Worm (Caenorhabditis elegans) whole organism, L1 larva: ENCODE results near the gene argn-1.

ENCODE experiments used
- C16A3.4 ChIP-seq: fragments of 150-350 bp; optimal IDR thresholded peaks from 2 replicates; lab custom pipeline; 2014; ENCODE audit warnings: missing biosample characterization, missing genetic modification characterization
- C34B4.2 ChIP-seq: sonication (generic microtip); optimal IDR thresholded peaks from 2 replicates; lab custom pipeline; 2017; ENCODE audit warnings: mild to moderate bottlenecking, missing genetic modification characterization, missing compliant biosample characterization
- F16B12.6 ChIP-seq: fragments of 150-350 bp; optimal IDR thresholded peaks from 2 replicates; lab custom pipeline; 2014; ENCODE audit warnings: missing biosample characterization, missing genetic modification characterization
- Y116A8C.19 ChIP-seq: sonication (generic microtip); optimal IDR thresholded peaks from 2 replicates; lab custom pipeline; 2016; ENCODE audit warnings: missing compliant biosample characterization, missing genetic modification characterization, borderline replicate concordance
- aha-1 ChIP-seq: fragments of 150-350 bp; optimal IDR thresholded peaks from 2 replicates; lab custom pipeline; 2014; ENCODE audit warnings: missing biosample characterization, missing genetic modification characterization
- alr-1 ChIP-seq: fragments of 200-800 bp; sonication (Bioruptor generic); optimal IDR thresholded peaks from 2 replicates; lab custom pipeline; 2018; ENCODE audit warnings: borderline replicate concordance, mild to moderate bottlenecking, missing genetic modification characterization, missing compliant biosample characterization
- blmp-1 ChIP-seq: fragments of 150-350 bp; optimal IDR thresholded peaks from 2 replicates; lab custom pipeline; 2014; ENCODE audit warnings: missing biosample characterization, missing genetic modification characterization
- ceh-88 ChIP-seq: fragments of 200-800 bp; sonication (Bioruptor generic); IDR thresholded peaks from 2 replicates; pipeline ENCODE4 v1.3.6; 2022; ENCODE audit warnings: missing genetic modification characterization, missing compliant biosample characterization
- ceh-90 ChIP-seq: sonication (generic microtip); optimal IDR thresholded peaks from 2 replicates; lab custom pipeline; 2016; ENCODE audit warnings: missing genetic modification characterization, missing compliant biosample characterization
- ces-1 ChIP-seq: fragments of 150-350 bp; optimal IDR thresholded peaks from 2 replicates; lab custom pipeline; 2014; ENCODE audit warnings: missing biosample characterization, missing genetic modification reagents, missing genetic modification characterization
- dsc-1 ChIP-seq: sonication (generic microtip); optimal IDR thresholded peaks from 2 replicates; lab custom pipeline; 2016; ENCODE audit warnings: mild to moderate bottlenecking, missing genetic modification characterization, missing compliant biosample characterization
- efl-1 ChIP-seq, 4 experiments: fragments of 150-350 bp; optimal IDR thresholded peaks in 3 of 4; peaks in 1 of 4; 1 replicate in 1 of 4; 2 replicates in 3 of 4; lab custom pipeline; 2014; ENCODE audit warnings: missing biosample characterization in 2 of 4, missing genetic modification characterization in 2 of 4, missing genetic modification reagents in 2 of 4
- egl-13 ChIP-seq: sonication (generic microtip); optimal IDR thresholded peaks from 2 replicates; lab custom pipeline; 2016; ENCODE audit warnings: missing genotype, missing genetic modification reagents, missing genetic modification characterization, missing compliant biosample characterization
- elt-2 ChIP-seq: sonication (generic microtip); optimal IDR thresholded peaks from 2 replicates; lab custom pipeline; 2016; ENCODE audit warnings: missing genetic modification characterization, mild to moderate bottlenecking, inconsistent platforms, missing compliant biosample characterization, missing genetic modification reagents
- elt-3 ChIP-seq, 6 experiments: fragments of 150-350 bp in 1 of 6; sonication (generic microtip); optimal IDR thresholded peaks; 2 replicates each; lab custom pipeline; 2017 to 2018; ENCODE audit warnings: missing biosample characterization in 6 of 6, missing genetic modification characterization in 6 of 6, inconsistent platforms in 1 of 6
- grh-1 ChIP-seq: fragments of 200-800 bp; sonication (Bioruptor generic); IDR thresholded peaks from 2 replicates; pipeline ENCODE4 v1.3.6; 2022; ENCODE audit warnings: missing genetic modification reagents, missing genetic modification characterization, missing compliant biosample characterization
- hlh-4 ChIP-seq: sonication (generic microtip); optimal IDR thresholded peaks from 2 replicates; lab custom pipeline; 2016; ENCODE audit warnings: mild to moderate bottlenecking, missing genetic modification characterization, missing compliant biosample characterization
- irx-1 ChIP-seq: sonication (generic microtip); optimal IDR thresholded peaks from 2 replicates; lab custom pipeline; 2016; ENCODE audit warnings: missing genetic modification characterization, missing compliant biosample characterization
- jun-1 ChIP-seq: fragments of 150-350 bp; optimal IDR thresholded peaks from 2 replicates; lab custom pipeline; 2014; ENCODE audit warnings: missing biosample characterization, missing genetic modification reagents, missing genetic modification characterization
- lin-13 ChIP-seq: fragments of 150-350 bp; optimal IDR thresholded peaks from 2 replicates; lab custom pipeline; 2014; ENCODE audit warnings: missing biosample characterization, missing genetic modification reagents, missing genetic modification characterization
- lin-14 ChIP-seq: fragments of 200-800 bp; sonication (Bioruptor generic); optimal IDR thresholded peaks from 2 replicates; lab custom pipeline; 2018; ENCODE audit warnings: mild to moderate bottlenecking, missing genetic modification characterization, moderate library complexity, missing compliant biosample characterization
- lin-15B ChIP-seq: fragments of 150-350 bp; sonication (generic microtip); optimal IDR thresholded peaks from 3 replicates; lab custom pipeline; 2014; ENCODE audit warnings: missing biosample characterization, missing genetic modification characterization
- lin-35 ChIP-seq, 2 experiments: fragments of 150-350 bp; optimal IDR thresholded peaks; 2 replicates each; lab custom pipeline; 2014; ENCODE audit warnings: missing biosample characterization in 2 of 2, missing genetic modification characterization in 2 of 2, missing genetic modification reagents in 2 of 2
- lin-39 ChIP-seq: fragments of 150-350 bp; optimal IDR thresholded peaks from 2 replicates; lab custom pipeline; 2014; ENCODE audit warnings: missing biosample characterization, missing genetic modification reagents, missing genetic modification characterization
- lsy-2 ChIP-seq, 2 experiments: fragments of 150-350 bp; optimal IDR thresholded peaks; 2 replicates each; lab custom pipeline; 2014; ENCODE audit warnings: missing biosample characterization in 2 of 2, missing genetic modification characterization in 2 of 2
- mdl-1 ChIP-seq, 2 experiments: fragments of 150-350 bp; optimal IDR thresholded peaks; 2 replicates each; lab custom pipeline; 2014 to 2017; ENCODE audit warnings: missing biosample characterization in 2 of 2, missing genetic modification characterization in 2 of 2, inconsistent platforms in 1 of 2
- mef-2 ChIP-seq: fragments of 150-350 bp; optimal IDR thresholded peaks from 2 replicates; lab custom pipeline; 2014; ENCODE audit warnings: missing biosample characterization, missing genetic modification characterization
- nhr-11 ChIP-seq: fragments of 150-350 bp; optimal IDR thresholded peaks from 2 replicates; lab custom pipeline; 2014; ENCODE audit warnings: missing biosample characterization, missing genetic modification characterization
- nhr-12 ChIP-seq: sonication (generic microtip); optimal IDR thresholded peaks from 2 replicates; lab custom pipeline; 2017; ENCODE audit warnings: missing biosample characterization, missing genetic modification characterization
- nhr-19 ChIP-seq: fragments of 200-800 bp; sonication (Bioruptor generic); conservative IDR thresholded peaks from 2 replicates; pipeline ENCODE4 v1.3.6; 2022; ENCODE audit warnings: missing genetic modification characterization, missing compliant biosample characterization
- nhr-20 ChIP-seq: sonication (generic microtip); optimal IDR thresholded peaks from 2 replicates; lab custom pipeline; 2016; ENCODE audit warnings: mild to moderate bottlenecking, missing genetic modification characterization, missing compliant biosample characterization
- nhr-47 ChIP-seq: sonication (generic microtip); optimal IDR thresholded peaks from 2 replicates; lab custom pipeline; 2016; ENCODE audit warnings: mild to moderate bottlenecking, missing genetic modification characterization, moderate library complexity, missing compliant biosample characterization
- nhr-71 ChIP-seq: sonication (generic microtip); optimal IDR thresholded peaks from 2 replicates; lab custom pipeline; 2016; ENCODE audit warnings: mild to moderate bottlenecking, missing genetic modification characterization, moderate library complexity, missing compliant biosample characterization
- nhr-77 ChIP-seq: fragments of 150-350 bp; optimal IDR thresholded peaks from 2 replicates; lab custom pipeline; 2014; ENCODE audit warnings: missing biosample characterization, missing genetic modification characterization
- nhr-84 ChIP-seq: sonication (generic microtip); optimal IDR thresholded peaks from 2 replicates; lab custom pipeline; 2017; ENCODE audit warnings: missing biosample characterization, missing genetic modification characterization
- nhr-85 ChIP-seq: sonication (generic microtip); peaks from one replicate; lab custom pipeline; 2016; ENCODE audit warnings: missing genetic modification characterization, inconsistent platforms, missing compliant biosample characterization
- nhr-90 ChIP-seq: sonication (generic microtip); optimal IDR thresholded peaks from 2 replicates; lab custom pipeline; 2016; ENCODE audit warnings: mild to moderate bottlenecking, missing genetic modification characterization, missing compliant biosample characterization; ENCODE audit not compliant: poor library complexity
- pax-3 ChIP-seq: fragments of 200-800 bp; sonication (Bioruptor generic); optimal IDR thresholded peaks from 2 replicates; lab custom pipeline; 2018; ENCODE audit warnings: mild to moderate bottlenecking, missing genetic modification characterization, moderate library complexity, missing compliant biosample characterization
- pqm-1 ChIP-seq: sonication (generic microtip); optimal IDR thresholded peaks from 3 replicates; lab custom pipeline; 2017; ENCODE audit warnings: missing biosample characterization, missing genetic modification characterization
- rnt-1 ChIP-seq: sonication (generic microtip); optimal IDR thresholded peaks from 2 replicates; lab custom pipeline; 2016; ENCODE audit warnings: mild to moderate bottlenecking, missing genetic modification characterization, moderate library complexity, missing compliant biosample characterization
- snpc-4 ChIP-seq: fragments of 150-350 bp; optimal IDR thresholded peaks from 2 replicates; lab custom pipeline; 2014; ENCODE audit warnings: missing biosample characterization, missing genetic modification characterization
- snu-23 ChIP-seq: sonication (generic microtip); optimal IDR thresholded peaks from 2 replicates; lab custom pipeline; 2016; ENCODE audit warnings: missing genetic modification characterization, missing compliant biosample characterization
- sox-4 ChIP-seq: sonication (generic microtip); optimal IDR thresholded peaks from 2 replicates; lab custom pipeline; 2016; ENCODE audit warnings: missing genetic modification characterization, missing compliant biosample characterization
- swsn-7 ChIP-seq: sonication (generic microtip); optimal IDR thresholded peaks from 2 replicates; lab custom pipeline; 2016; ENCODE audit warnings: missing genetic modification characterization, missing compliant biosample characterization
- tbx-2 ChIP-seq: sonication (generic microtip); optimal IDR thresholded peaks from 2 replicates; lab custom pipeline; 2016; ENCODE audit warnings: missing genetic modification characterization, missing compliant biosample characterization
- unc-86 ChIP-seq: sonication (generic microtip); optimal IDR thresholded peaks from 2 replicates; lab custom pipeline; 2016; ENCODE audit warnings: missing genetic modification characterization, missing compliant biosample characterization
- zip-4 ChIP-seq: fragments of 200-800 bp; sonication (Bioruptor generic); optimal IDR thresholded peaks from 2 replicates; lab custom pipeline; 2018; ENCODE audit warnings: mild to moderate bottlenecking, missing genetic modification characterization, moderate library complexity, missing compliant biosample characterization
- ztf-11 ChIP-seq, 2 experiments: sonication (generic microtip); optimal IDR thresholded peaks; 2 replicates each; lab custom pipeline; 2016 to 2017; ENCODE audit warnings: missing genetic modification characterization in 2 of 2, missing biosample characterization in 1 of 2, missing compliant biosample characterization in 1 of 2

Gene argn-1

ce11 chrX:5628432-5628977, 1.3 kb upstream of the argn-1 start:
- TF ChIP-seq blmp-1 (peak; percentile 73), mdl-1 (tag; optimal IDR thresholded peaks at IDR 0.05; lab: Kevin White, UChicago) (peak in 1 of 2 experiments; percentile 61), nhr-84 (tag; lab: Kevin White, UChicago) (no peak), irx-1 (tag; lab: Kevin White, UChicago) (no peak), hlh-4 (tag; lab: Kevin White, UChicago) (no peak), unc-86 (tag; lab: Kevin White, UChicago) (no peak), C34B4.2 (tag; lab: Kevin White, UChicago) (no peak), C16A3.4 (no peak), lin-15B (tag; lab: Kevin White, UChicago) (no peak), nhr-20 (tag; lab: Kevin White, UChicago) (peak; percentile 76), ces-1 (no peak), tbx-2 (tag; lab: Kevin White, UChicago) (peak; percentile 20), snu-23 (GFP tag; lab: Kevin White, UChicago) (peak; percentile 25), pax-3 (tag; lab: Kevin White, UChicago) (no peak), aha-1 (tag; lab: Kevin White, UChicago) (no peak), efl-1 (optimal IDR thresholded peaks at IDR 0.05; lab: Kevin White, UChicago) (no peak), efl-1 (GFP tag; optimal IDR thresholded peaks at IDR 0.05 in 1 of 2; lab: Kevin White, UChicago) (peak in 1 of 2 experiments; percentile 76), mef-2 (tag; lab: Kevin White, UChicago) (no peak), sox-4 (tag; lab: Kevin White, UChicago) (no peak), swsn-7 (tag; lab: Kevin White, UChicago) (no peak), ceh-90 (tag; lab: Kevin White, UChicago) (no peak), nhr-11 (no peak), pqm-1 (tag; lab: Kevin White, UChicago) (no peak), lin-14 (GFP tag; lab: Kevin White, UChicago) (peak; percentile 39), zip-4 (GFP tag; lab: Kevin White, UChicago) (no peak), nhr-12 (no peak), nhr-71 (peak; percentile 60), nhr-19 (GFP tag; lab: Robert Waterston, UW) (peak; percentile 19; the same call in 1 of the 2 replicates), lsy-2 (tag; optimal IDR thresholded peaks at IDR 0.05; lab: Kevin White, UChicago) (no peak), nhr-77 (tag; lab: Kevin White, UChicago) (peak; percentile 7), grh-1 (GFP tag; lab: Robert Waterston, UW) (peak; percentile 27; the same call in 1 of the 2 replicates), nhr-90 (tag; lab: Kevin White, UChicago) (peak; percentile 27), alr-1 (tag; lab: Kevin White, UChicago) (no peak), egl-13 (no peak), jun-1 (no peak), ceh-88 (GFP tag; lab: Robert Waterston, UW) (no peak), F16B12.6 (tag; lab: Kevin White, UChicago) (no peak), snpc-4 (tag; lab: Kevin White, UChicago) (no peak), elt-2 (tag; lab: Kevin White, UChicago) (no peak), rnt-1 (tag; lab: Kevin White, UChicago) (no peak), Y116A8C.19 (tag; lab: Kevin White, UChicago) (no peak), elt-3 (tag; optimal IDR thresholded peaks at IDR 0.05; lab: Kevin White, UChicago) (peak in 4 of 6 experiments; percentile 17 to 70 (median 54)), lin-35 (GFP tag; optimal IDR thresholded peaks at IDR 0.05; lab: Kevin White, UChicago) (peak in 1 of 2 experiments; percentile 15), ztf-11 (tag; optimal IDR thresholded peaks at IDR 0.05; lab: Kevin White, UChicago) (no peak), nhr-85 (peak; percentile 82), dsc-1 (tag; lab: Kevin White, UChicago) (no peak), nhr-47 (tag; lab: Kevin White, UChicago) (no peak), lin-13 (no peak), lin-39 (no peak)
